Fruit fly (Drosophila melanogaster): ENCODE results near the gene CG13995.

Gene CG13995

dm6 chr2L:6087685-6088084, 33.6 kb downstream of the CG13995 start:
- TF ChIP-seq Rel (GFP tag; optimal IDR thresholded peaks at IDR 0.05): no peak
- TF ChIP-seq Rel (tag; optimal IDR thresholded peaks at IDR 0.05): peak; percentile 88
- no peak for TF ChIP-seq Myc (optimal IDR thresholded peaks at IDR 0.05)
- TF ChIP-seq Dfd (GFP tag; optimal IDR thresholded peaks at IDR 0.05): no peak
- TF ChIP-seq foxo (GFP tag; optimal IDR thresholded peaks at IDR 0.05): no peak
- no peak for TF ChIP-seq tai (GFP tag; optimal IDR thresholded peaks at IDR 0.05)
- peak; percentile 64 for TF ChIP-seq Hr83 (GFP tag; optimal IDR thresholded peaks at IDR 0.05; ENCODE audit: poor library complexity, severe bottlenecking)
- no peak for TF ChIP-seq HLH106 (tag; optimal IDR thresholded peaks at IDR 0.05)
- no peak for TF ChIP-seq usp (GFP tag; optimal IDR thresholded peaks at IDR 0.05)
- TF ChIP-seq lola (GFP tag; optimal IDR thresholded peaks at IDR 0.05): no peak
- no peak for TF ChIP-seq CG32264 (GFP tag; optimal IDR thresholded peaks at IDR 0.05)
- TF ChIP-seq jim (GFP tag; optimal IDR thresholded peaks at IDR 0.05): peak; percentile 26
- peak; percentile 18 for TF ChIP-seq Sp1 (GFP tag; optimal IDR thresholded peaks at IDR 0.05)
- no peak for TF ChIP-seq Abd-B (GFP tag; optimal IDR thresholded peaks at IDR 0.05)
- TF ChIP-seq ey (GFP tag; optimal IDR thresholded peaks at IDR 0.05): no peak
- TF ChIP-seq sv (GFP tag; optimal IDR thresholded peaks at IDR 0.05): no peak
- no peak for TF ChIP-seq dl (GFP tag; optimal IDR thresholded peaks at IDR 0.05; ENCODE audit: insufficient read depth in 1 of 2, partially characterized antibody in 2 of 2)
- peak; percentile 12 for TF ChIP-seq br (GFP tag; optimal IDR thresholded peaks at IDR 0.05)
- TF ChIP-seq rgr (GFP tag; optimal IDR thresholded peaks at IDR 0.05): no peak
- peak; percentile 24 for TF ChIP-seq Dif (GFP tag; optimal IDR thresholded peaks at IDR 0.05; ENCODE audit: partially characterized antibody)

- TF ChIP-seq h (GFP tag; optimal IDR thresholded peaks at IDR 0.05) (peak; percentile 95), brk (GFP tag; optimal IDR thresholded peaks at IDR 0.05) (no peak), psq (GFP tag; optimal IDR thresholded peaks at IDR 0.05) (peak; percentile 56), dsf (GFP tag; optimal IDR thresholded peaks at IDR 0.05; ENCODE audit: borderline replicate concordance) (no peak), Hr83 (GFP tag; optimal IDR thresholded peaks at IDR 0.05; ENCODE audit: poor library complexity, severe bottlenecking) (peak; percentile 9), Sp1 (GFP tag; optimal IDR thresholded peaks at IDR 0.05) (peak; percentile 49), N (GFP tag; optimal IDR thresholded peaks at IDR 0.05) (no peak), usp (GFP tag; optimal IDR thresholded peaks at IDR 0.05) (no peak), Rel (GFP tag; optimal IDR thresholded peaks at IDR 0.05) (no peak), Rel (tag; optimal IDR thresholded peaks at IDR 0.05) (peak; percentile 87), Abd-B (GFP tag; optimal IDR thresholded peaks at IDR 0.05) (no peak), ey (GFP tag; optimal IDR thresholded peaks at IDR 0.05) (peak; percentile 6), Hr78 (GFP tag; optimal IDR thresholded peaks at IDR 0.05) (no peak), GATAd (GFP tag; optimal IDR thresholded peaks at IDR 0.05) (no peak), OdsH (GFP tag; optimal IDR thresholded peaks at IDR 0.05) (no peak), fru (GFP tag; optimal IDR thresholded peaks at IDR 0.05) (peak; percentile 46), Dfd (GFP tag; optimal IDR thresholded peaks at IDR 0.05) (no peak), CG32264 (GFP tag; optimal IDR thresholded peaks at IDR 0.05) (no peak), Vsx2 (GFP tag; optimal IDR thresholded peaks at IDR 0.05; ENCODE audit: partially characterized antibody) (peak; percentile 48), CG9705 (GFP tag; optimal IDR thresholded peaks at IDR 0.05) (peak; percentile 21), sage (GFP tag; optimal IDR thresholded peaks at IDR 0.05) (peak; percentile 29), jim (GFP tag; optimal IDR thresholded peaks at IDR 0.05) (peak; percentile 39), CrebA (GFP tag; optimal IDR thresholded peaks at IDR 0.05; ENCODE audit: borderline replicate concordance) (no peak), HLH106 (tag; optimal IDR thresholded peaks at IDR 0.05) (peak; percentile 29), lola (GFP tag; optimal IDR thresholded peaks at IDR 0.05) (no peak), pan (optimal IDR thresholded peaks at IDR 0.05) (no peak), woc (GFP tag; optimal IDR thresholded peaks at IDR 0.05) (no peak), rgr (GFP tag; optimal IDR thresholded peaks at IDR 0.05) (peak; percentile 27), sv (GFP tag; optimal IDR thresholded peaks at IDR 0.05) (no peak), tai (GFP tag; optimal IDR thresholded peaks at IDR 0.05) (peak; percentile 98), Jra (GFP tag; optimal IDR thresholded peaks at IDR 0.05) (peak; percentile 96), br (GFP tag; optimal IDR thresholded peaks at IDR 0.05) (peak; percentile 22), foxo (GFP tag; optimal IDR thresholded peaks at IDR 0.05) (no peak), Dif (GFP tag; optimal IDR thresholded peaks at IDR 0.05; ENCODE audit: partially characterized antibody) (peak; percentile 83), dl (GFP tag; optimal IDR thresholded peaks at IDR 0.05; ENCODE audit: insufficient read depth in 1 of 2, partially characterized antibody in 2 of 2) (peak; percentile 58 to 74), dmrt93B (GFP tag; optimal IDR thresholded peaks at IDR 0.05) (no peak), Myc (optimal IDR thresholded peaks at IDR 0.05) (no peak), Hnf4 (GFP tag; optimal IDR thresholded peaks at IDR 0.05) (no peak), Mio (GFP tag; optimal IDR thresholded peaks at IDR 0.05) (no peak)
These were observed 34.6 kb downstream of the CG13995 start for dm6 chr2L:6088371-6089365.

All from whole organism, wandering third instar larva.